Worm (Caenorhabditis elegans) whole organism, young adult: ENCODE measurements around the gene M04G7.1.

Source experiments
- B0019.2 ChIP-seq: fragments of 200-800 bp; sonication (Bioruptor generic); conservative IDR thresholded peaks from 2 replicates; pipeline ENCODE4 v1.3.6; 2022; ENCODE audit warnings: missing genetic modification reagents, missing genetic modification characterization, missing compliant biosample characterization
- B0035.1 ChIP-seq: sonication (generic microtip); optimal IDR thresholded peaks from 2 replicates; lab custom pipeline; 2016; ENCODE audit warnings: missing genetic modification characterization, mild to moderate bottlenecking, missing compliant biosample characterization, missing genotype, missing genetic modification reagents
- B0336.3 ChIP-seq: fragments of 200-800 bp; sonication (Bioruptor generic); IDR thresholded peaks from 2 replicates; pipeline ENCODE4 v1.3.6; 2022; ENCODE audit warnings: missing genetic modification characterization, missing compliant biosample characterization
- D2030.7 ChIP-seq: fragments of 200-800 bp; sonication (Bioruptor generic); IDR thresholded peaks from 2 replicates; pipeline ENCODE4 v1.3.6; 2022; ENCODE audit warnings: missing genetic modification reagents, missing genetic modification characterization, missing compliant biosample characterization
- F10E7.11 ChIP-seq: sonication (generic microtip); optimal IDR thresholded peaks from 2 replicates; lab custom pipeline; 2017; ENCODE audit warnings: mild to moderate bottlenecking, missing genetic modification characterization, moderate library complexity, missing compliant biosample characterization
- F39B2.1 ChIP-seq: fragments of 200-800 bp; sonication (Bioruptor generic); IDR thresholded peaks from 2 replicates; pipeline ENCODE4 v1.3.6; 2022; ENCODE audit warnings: missing genetic modification reagents, missing genetic modification characterization, missing compliant biosample characterization
- F49E8.2 ChIP-seq: sonication (generic microtip); optimal IDR thresholded peaks from 3 replicates; lab custom pipeline; 2017; ENCODE audit warnings: missing genetic modification characterization, mild to moderate bottlenecking, missing compliant biosample characterization, antibody characterized with exemption, moderate library complexity; ENCODE audit not compliant: insufficient read depth
- F52B5.7 ChIP-seq: sonication (generic microtip); optimal IDR thresholded peaks from 2 replicates; lab custom pipeline; 2016; ENCODE audit warnings: mild to moderate bottlenecking, missing genetic modification characterization, missing compliant biosample characterization
- F57C9.4 ChIP-seq: sonication (generic microtip); optimal IDR thresholded peaks from 2 replicates; lab custom pipeline; 2017; ENCODE audit warnings: mild to moderate bottlenecking, missing genetic modification characterization, missing compliant biosample characterization
- T26A5.8 ChIP-seq: sonication (generic microtip); optimal IDR thresholded peaks from 2 replicates; lab custom pipeline; 2016; ENCODE audit warnings: missing genetic modification characterization, missing compliant biosample characterization
- Y53F4B.3 ChIP-seq: fragments of 200-800 bp; sonication (Bioruptor generic); IDR thresholded peaks from 2 replicates; pipeline ENCODE4 v1.3.6; 2022; ENCODE audit warnings: missing genetic modification reagents, missing genetic modification characterization, missing compliant biosample characterization
- Y67H2A.10 ChIP-seq: fragments of 200-800 bp; sonication (Bioruptor generic); conservative IDR thresholded peaks from 2 replicates; pipeline ENCODE4 v1.3.6; 2022; ENCODE audit warnings: missing genetic modification reagents, missing genetic modification characterization, missing compliant biosample characterization
- ama-1 ChIP-seq, 3 experiments: fragments of 150-350 bp in 1 of 3; sonication (generic microtip) in 2 of 3; optimal IDR thresholded peaks; 2 replicates each; lab custom pipeline; 2014 to 2018; ENCODE audit warnings: missing biosample characterization in 2 of 3, missing genetic modification characterization in 2 of 3, missing genetic modification reagents in 2 of 3
- aptf-3 ChIP-seq: fragments of 200-800 bp; sonication (Bioruptor generic); IDR thresholded peaks from 2 replicates; pipeline ENCODE4 v1.3.6; 2022; ENCODE audit warnings: missing genetic modification characterization, missing compliant biosample characterization
- atf-7 ChIP-seq: sonication (generic microtip); optimal IDR thresholded peaks from 2 replicates; lab custom pipeline; 2017; ENCODE audit warnings: mild to moderate bottlenecking, missing genetic modification characterization, missing compliant biosample characterization
- attf-6 ChIP-seq: fragments of 200-800 bp; sonication (Bioruptor generic); IDR thresholded peaks from 2 replicates; pipeline ENCODE4 v1.3.6; 2022; ENCODE audit warnings: missing genetic modification reagents, missing genetic modification characterization, missing compliant biosample characterization
- ccch-3 ChIP-seq: fragments of 200-800 bp; sonication (Bioruptor generic); optimal IDR thresholded peaks from 2 replicates; lab custom pipeline; 2018; ENCODE audit warnings: mild to moderate bottlenecking, missing genetic modification characterization, missing compliant biosample characterization
- cebp-1 ChIP-seq, 2 experiments: fragments of 200-800 bp in 1 of 2; sonication (Bioruptor generic) in 1 of 2; sonication (generic microtip) in 1 of 2; IDR thresholded peaks in 1 of 2; optimal IDR thresholded peaks in 1 of 2; 2 replicates each; pipeline versions ENCODE4 v1.3.6 to Lab custom; 2017 to 2022; ENCODE audit warnings: missing compliant biosample characterization in 2 of 2, missing genetic modification characterization in 2 of 2, mild to moderate bottlenecking in 1 of 2, missing genetic modification reagents in 1 of 2, moderate library complexity in 1 of 2
- ceh-100 ChIP-seq: fragments of 200-800 bp; sonication (Bioruptor generic); IDR thresholded peaks from 2 replicates; pipeline ENCODE4 v1.3.6; 2022; ENCODE audit warnings: missing genetic modification reagents, missing genetic modification characterization, missing compliant biosample characterization
- die-1 ChIP-seq: sonication (generic microtip); optimal IDR thresholded peaks from 2 replicates; lab custom pipeline; 2016; ENCODE audit warnings: missing genotype, mild to moderate bottlenecking, missing genetic modification characterization, missing compliant biosample characterization
- efl-1 ChIP-seq: fragments of 150-350 bp; optimal IDR thresholded peaks from 2 replicates; lab custom pipeline; 2014; ENCODE audit warnings: missing biosample characterization, missing genetic modification reagents, missing genetic modification characterization
- egl-44 ChIP-seq: fragments of 200-800 bp; sonication (Bioruptor generic); IDR thresholded peaks from 2 replicates; pipeline ENCODE4 v1.3.6; 2022; ENCODE audit warnings: missing genetic modification reagents, missing genetic modification characterization, missing compliant biosample characterization
- egrh-3 ChIP-seq: fragments of 200-800 bp; sonication (Bioruptor generic); IDR thresholded peaks from 2 replicates; pipeline ENCODE4 v1.3.6; 2022; ENCODE audit warnings: missing genetic modification reagents, missing genetic modification characterization, missing compliant biosample characterization
- ekl-4 ChIP-seq: fragments of 200-800 bp; sonication (Bioruptor generic); IDR thresholded peaks from 2 replicates; pipeline ENCODE4 v1.3.6; 2022; ENCODE audit warnings: missing genetic modification reagents, missing genetic modification characterization, missing compliant biosample characterization
- hlh-26 ChIP-seq: fragments of 200-800 bp; sonication (Bioruptor generic); conservative IDR thresholded peaks from 2 replicates; pipeline ENCODE4 v1.3.6; 2022; ENCODE audit warnings: missing genetic modification reagents, missing genetic modification characterization, missing compliant biosample characterization
- hmg-1.2 ChIP-seq: fragments of 200-800 bp; sonication (Bioruptor generic); IDR thresholded peaks from 2 replicates; pipeline ENCODE4 v1.3.6; 2022; ENCODE audit warnings: missing genetic modification reagents, missing genetic modification characterization, missing compliant biosample characterization
- hmg-20 ChIP-seq: fragments of 200-800 bp; sonication (Bioruptor generic); IDR thresholded peaks from 2 replicates; pipeline ENCODE4 v1.3.6; 2022; ENCODE audit warnings: missing genetic modification reagents, missing genetic modification characterization, missing compliant biosample characterization
- hrde-1 ChIP-seq: sonication (generic microtip); optimal IDR thresholded peaks from 2 replicates; lab custom pipeline; 2016; ENCODE audit warnings: missing genetic modification characterization, mild to moderate bottlenecking, missing compliant biosample characterization, moderate library complexity, missing genotype, missing genetic modification reagents, borderline replicate concordance
- let-526 ChIP-seq: fragments of 200-800 bp; sonication (Bioruptor generic); IDR thresholded peaks from 2 replicates; pipeline ENCODE4 v1.3.6; 2022; ENCODE audit warnings: missing genetic modification reagents, missing genetic modification characterization, missing compliant biosample characterization
- let-607 ChIP-seq, 2 experiments: fragments of 200-800 bp in 1 of 2; sonication (Bioruptor generic) in 1 of 2; sonication (generic microtip) in 1 of 2; optimal IDR thresholded peaks; 2 replicates each; lab custom pipeline; 2016 to 2018; ENCODE audit warnings: mild to moderate bottlenecking in 2 of 2, missing compliant biosample characterization in 2 of 2, missing genetic modification characterization in 2 of 2, moderate library complexity in 2 of 2, missing genotype in 1 of 2
- lin-54 ChIP-seq: fragments of 200-800 bp; sonication (Bioruptor generic); optimal IDR thresholded peaks from 2 replicates; lab custom pipeline; 2018; ENCODE audit warnings: mild to moderate bottlenecking, missing genetic modification characterization, missing compliant biosample characterization
- lsl-1 ChIP-seq: fragments of 200-800 bp; sonication (Bioruptor generic); optimal IDR thresholded peaks from 2 replicates; lab custom pipeline; 2018; ENCODE audit warnings: mild to moderate bottlenecking, missing genetic modification characterization, moderate library complexity, missing compliant biosample characterization
- madf-3 ChIP-seq: fragments of 200-800 bp; sonication (Bioruptor generic); IDR thresholded peaks from 2 replicates; pipeline ENCODE4 v1.3.6; 2022; ENCODE audit warnings: missing genetic modification reagents, missing genetic modification characterization, missing compliant biosample characterization
- madf-6 ChIP-seq: fragments of 200-800 bp; sonication (Bioruptor generic); IDR thresholded peaks from 2 replicates; pipeline ENCODE4 v1.3.6; 2022; ENCODE audit warnings: missing genetic modification reagents, missing genetic modification characterization, missing compliant biosample characterization
- mcd-1 ChIP-seq: fragments of 200-800 bp; sonication (Bioruptor generic); IDR thresholded peaks from 2 replicates; pipeline ENCODE4 v1.3.6; 2022; ENCODE audit warnings: missing genetic modification reagents, missing genetic modification characterization, missing compliant biosample characterization
- mes-4 ChIP-seq: sonication (generic microtip); optimal IDR thresholded peaks from 2 replicates; lab custom pipeline; 2016; ENCODE audit warnings: missing genotype, missing genetic modification characterization, missing compliant biosample characterization
- nfya-1 ChIP-seq: sonication (generic microtip); optimal IDR thresholded peaks from 2 replicates; lab custom pipeline; 2017; ENCODE audit warnings: antibody characterized with exemption, missing compliant biosample characterization, missing genetic modification characterization, borderline replicate concordance; ENCODE audit not compliant: insufficient read depth
- nhr-80 ChIP-seq: sonication (generic microtip); optimal IDR thresholded peaks from 2 replicates; lab custom pipeline; 2016; ENCODE audit warnings: missing genetic modification characterization, missing compliant biosample characterization
- rpc-1 ChIP-seq, 2 experiments: fragments of 150-350 bp in 1 of 2; sonication (generic microtip) in 1 of 2; optimal IDR thresholded peaks; 2 replicates each; lab custom pipeline; 2014 to 2018; ENCODE audit warnings: missing biosample characterization in 1 of 2, missing genetic modification characterization in 1 of 2, missing genetic modification reagents in 1 of 2, missing genotype in 1 of 2
- snpc-1.1 ChIP-seq: sonication (generic microtip); optimal IDR thresholded peaks from 2 replicates; lab custom pipeline; 2017; ENCODE audit warnings: missing genetic modification characterization, mild to moderate bottlenecking, missing compliant biosample characterization, antibody characterized with exemption, moderate library complexity, missing genotype, missing genetic modification reagents; ENCODE audit not compliant: insufficient read depth
- somi-1 ChIP-seq: fragments of 200-800 bp; sonication (Bioruptor generic); optimal IDR thresholded peaks from 2 replicates; lab custom pipeline; 2018; ENCODE audit warnings: mild to moderate bottlenecking, missing genetic modification characterization, missing compliant biosample characterization
- tbp1 ChIP-seq: fragments of 200-800 bp; sonication (Bioruptor generic); optimal IDR thresholded peaks from 2 replicates; lab custom pipeline; 2018; ENCODE audit warnings: mild to moderate bottlenecking, missing genetic modification characterization, missing compliant biosample characterization
- tbx-9 ChIP-seq: sonication (generic microtip); optimal IDR thresholded peaks from 2 replicates; lab custom pipeline; 2016; ENCODE audit warnings: borderline replicate concordance, missing genetic modification characterization, inconsistent platforms, missing compliant biosample characterization
- tlf-1 ChIP-seq: fragments of 200-800 bp; sonication (Bioruptor generic); optimal IDR thresholded peaks from 2 replicates; lab custom pipeline; 2018; ENCODE audit warnings: mild to moderate bottlenecking, missing genetic modification characterization, missing compliant biosample characterization

Gene M04G7.1

ce11 chrIV:410420-410891 lies 45.1 kb upstream of the M04G7.1 start, which contains the start of gene T07A9.12 (continued):
- TF ChIP-seq ceh-100 (peak; percentile 90), hmg-20 (GFP tag; lab: Robert Waterston, UW) (no peak), efl-1 (no peak), nhr-80 (tag; lab: Kevin White, UChicago) (peak; percentile 45), F10E7.11 (tag; lab: Kevin White, UChicago) (no peak), tlf-1 (no peak)
- TF ChIP-seq, all 124 proteins: peak for 15

ce11 chrIV:419674-420073 lies 35.9 kb upstream of the M04G7.1 start, which contains the start of gene eri-1:
Gene eri-1, minus strand, starts transcription at chrIV:419958.
- TF ChIP-seq ekl-4 (peak; percentile 54; the same call in 1 of the 2 replicates), ama-1 (optimal IDR thresholded peaks at IDR 0.05; lab: Kevin White, UChicago) (no peak), ama-1 (GFP tag; optimal IDR thresholded peaks at IDR 0.05; lab: Kevin White, UChicago) (peak in 1 of 2 experiments; percentile 36), lin-54 (GFP tag; lab: Kevin White, UChicago) (no peak), snpc-1.1 (tag; lab: Kevin White, UChicago) (no peak), die-1 (tag; lab: Kevin White, UChicago) (no peak), madf-6 (GFP tag; lab: Robert Waterston, UW) (peak; percentile 56; the same call in 1 of the 2 replicates), D2030.7 (GFP tag; lab: Robert Waterston, UW) (0 out of 2 replicates have a peak, but pooled peaks have one; percentile 32), attf-6 (GFP tag; lab: Robert Waterston, UW) (0 out of 2 replicates have a peak, but pooled peaks have one; percentile 32), lsl-1 (GFP tag; lab: Kevin White, UChicago) (peak; percentile 22), let-526 (GFP tag; lab: Robert Waterston, UW) (no peak), ccch-3 (GFP tag; lab: Kevin White, UChicago) (no peak), egrh-3 (no peak), F39B2.1 (0 out of 2 replicates have a peak, but pooled peaks have one; percentile 52), F52B5.7 (tag; lab: Kevin White, UChicago) (peak; percentile 12), hmg-1.2 (GFP tag; lab: Robert Waterston, UW) (no peak), mes-4 (tag; lab: Kevin White, UChicago) (no peak), Y53F4B.3 (no peak), madf-3 (GFP tag; lab: Robert Waterston, UW) (peak; percentile 77; the same call in 1 of the 2 replicates), hrde-1 (tag; lab: Kevin White, UChicago) (peak; percentile 70), somi-1 (GFP tag; lab: Kevin White, UChicago) (no peak), T26A5.8 (tag; lab: Kevin White, UChicago) (peak; percentile 7), F10E7.11 (tag; lab: Kevin White, UChicago) (peak; percentile 16), F49E8.2 (no peak), aptf-3 (GFP tag; lab: Robert Waterston, UW) (no peak), let-607 (tag; optimal IDR thresholded peaks at IDR 0.05; lab: Kevin White, UChicago) (no peak), tbx-9 (tag; lab: Kevin White, UChicago) (peak; percentile 42), nfya-1 (tag; lab: Kevin White, UChicago) (no peak), B0035.1 (tag; lab: Kevin White, UChicago) (no peak), egl-44 (GFP tag; lab: Robert Waterston, UW) (no peak), nhr-80 (tag; lab: Kevin White, UChicago) (no peak), tbp1 (no peak), F57C9.4 (tag; lab: Kevin White, UChicago) (no peak), mcd-1 (GFP tag; lab: Robert Waterston, UW) (no peak), B0336.3 (GFP tag; lab: Robert Waterston, UW) (peak; percentile 78), Y67H2A.10 (GFP tag; lab: Robert Waterston, UW) (no peak), hlh-26 (GFP tag; lab: Robert Waterston, UW) (no peak), atf-7 (tag; lab: Kevin White, UChicago) (peak; percentile 28), cebp-1 (GFP tag; IDR thresholded peaks at IDR 0.05; lab: Robert Waterston, UW) (no peak; the same call in 1 of the 2 replicates), cebp-1 (tag; optimal IDR thresholded peaks at IDR 0.05; lab: Kevin White, UChicago) (peak; percentile 25), rpc-1 (optimal IDR thresholded peaks at IDR 0.05; lab: Kevin White, UChicago) (no peak), rpc-1 (tag; optimal IDR thresholded peaks at IDR 0.05; lab: Kevin White, UChicago) (no peak), B0019.2 (no peak)
